Fruit fly (Drosophila melanogaster) whole organism, embryonic: ENCODE measurements around the gene Polr2M.

Experiments
- Bteb2 ChIP-seq: fragments of 200-800 bp; sonication (Bioruptor generic); optimal IDR thresholded peaks from 2 replicates; lab custom pipeline; 2016; ENCODE audit warnings: missing biosample characterization, missing genetic modification characterization
- CG10543 ChIP-seq: fragments of 200-800 bp; sonication (Bioruptor generic); optimal IDR thresholded peaks from 3 replicates; lab custom pipeline; 2017; ENCODE audit warnings: missing biosample characterization, mild to moderate bottlenecking, missing genetic modification characterization, moderate library complexity
- CG11085 ChIP-seq: fragments of 200-800 bp; sonication (Bioruptor generic); IDR thresholded peaks from 2 replicates; pipeline ENCODE4 v1.3.6; 2022; ENCODE audit warnings: missing biosample characterization, missing genetic modification characterization
- CG13287 ChIP-seq: fragments of 200-800 bp; sonication (Bioruptor generic); IDR thresholded peaks from 2 replicates; pipeline ENCODE4 v1.3.6; 2022; ENCODE audit warnings: missing biosample characterization, missing genetic modification characterization; ENCODE audit not compliant: partially characterized antibody
- CG14667 ChIP-seq: fragments of 200-800 bp; sonication (Bioruptor generic); IDR thresholded peaks from 2 replicates; pipeline ENCODE4 v1.3.6; 2022; ENCODE audit warnings: missing biosample characterization, missing genetic modification characterization
- CG15601 ChIP-seq: fragments of 200-800 bp; sonication (Bioruptor generic); optimal IDR thresholded peaks from 3 replicates; lab custom pipeline; 2019; ENCODE audit warnings: missing biosample characterization, mild to moderate bottlenecking, missing genetic modification characterization, moderate library complexity
- CG1647 ChIP-seq: fragments of 200-800 bp; sonication (Bioruptor generic); optimal IDR thresholded peaks from 3 replicates; lab custom pipeline; 2016; ENCODE audit warnings: missing biosample characterization, missing genetic modification characterization
- CG17612 ChIP-seq: fragments of 200-800 bp; sonication (Bioruptor generic); IDR thresholded peaks from 2 replicates; pipeline ENCODE4 v1.3.6; 2022; ENCODE audit warnings: missing biosample characterization, missing genetic modification characterization
- CG17829 ChIP-seq: fragments of 200-800 bp; optimal IDR thresholded peaks from 2 replicates; lab custom pipeline; 2019; ENCODE audit warnings: missing biosample characterization, mild to moderate bottlenecking, missing genetic modification characterization, moderate library complexity
- CG18262 ChIP-seq: fragments of 200-800 bp; optimal IDR thresholded peaks from 3 replicates; lab custom pipeline; 2019; ENCODE audit warnings: missing biosample characterization, mild to moderate bottlenecking, missing genetic modification characterization, moderate library complexity
- CG2116 ChIP-seq: fragments of 200-800 bp; sonication (Bioruptor generic); optimal IDR thresholded peaks from 3 replicates; lab custom pipeline; 2018; ENCODE audit warnings: missing biosample characterization, mild to moderate bottlenecking, missing genetic modification characterization
- CG2120 ChIP-seq: fragments of 200-800 bp; sonication (Bioruptor generic); optimal IDR thresholded peaks from 3 replicates; lab custom pipeline; 2016; ENCODE audit warnings: missing biosample characterization, missing genetic modification characterization
- CG3163 ChIP-seq: fragments of 200-800 bp; sonication (Bioruptor generic); optimal IDR thresholded peaks from 3 replicates; lab custom pipeline; 2016; ENCODE audit warnings: missing biosample characterization, missing genetic modification characterization
- CG32532 ChIP-seq: fragments of 200-800 bp; sonication (Bioruptor generic); IDR thresholded peaks from 2 replicates; pipeline ENCODE4 v1.3.6; 2022; ENCODE audit warnings: missing biosample characterization, missing genetic modification characterization
- CG4707 ChIP-seq: fragments of 200-800 bp; sonication (Bioruptor generic); optimal IDR thresholded peaks from 2 replicates; lab custom pipeline; 2018; ENCODE audit warnings: missing biosample characterization, mild to moderate bottlenecking, missing genetic modification characterization, moderate library complexity
- CG5245 ChIP-seq: fragments of 200-800 bp; sonication (Bioruptor generic); optimal IDR thresholded peaks from 3 replicates; lab custom pipeline; 2016; ENCODE audit warnings: missing biosample characterization, missing genetic modification characterization
- CG6175 ChIP-seq: fragments of 200-800 bp; sonication (Bioruptor generic); IDR thresholded peaks from 3 replicates; pipeline ENCODE4 v1.3.6; 2022; ENCODE audit warnings: missing biosample characterization, missing genetic modification characterization
- CG6654 ChIP-seq: fragments of 200-800 bp; sonication (Bioruptor generic); optimal IDR thresholded peaks from 2 replicates; lab custom pipeline; 2017; ENCODE audit warnings: missing biosample characterization, mild to moderate bottlenecking, missing genetic modification characterization
- CG6765 ChIP-seq: fragments of 200-800 bp; sonication (Bioruptor generic); optimal IDR thresholded peaks from 3 replicates; lab custom pipeline; 2017; ENCODE audit warnings: missing biosample characterization, mild to moderate bottlenecking, missing genetic modification characterization
- CG9876 ChIP-seq: fragments of 200-800 bp; sonication (Bioruptor generic); optimal IDR thresholded peaks from 2 replicates; lab custom pipeline; 2016; ENCODE audit warnings: missing biosample characterization, missing genetic modification characterization
- Dad ChIP-seq: fragments of 200-800 bp; sonication (Bioruptor generic); optimal IDR thresholded peaks from 3 replicates; lab custom pipeline; 2016; ENCODE audit warnings: missing biosample characterization, missing genetic modification characterization
- Dp ChIP-seq: fragments of 200-800 bp; sonication (Bioruptor generic); optimal IDR thresholded peaks from 2 replicates; lab custom pipeline; 2018; ENCODE audit warnings: missing biosample characterization, mild to moderate bottlenecking, missing genetic modification characterization, moderate library complexity
- E2f2 ChIP-seq: fragments of 200-800 bp; sonication (Bioruptor generic); IDR thresholded peaks from 2 replicates; pipeline ENCODE4 v1.3.6; 2022; ENCODE audit warnings: missing biosample characterization, missing genetic modification characterization
- Fer1 ChIP-seq: fragments of 200-800 bp; sonication (Bioruptor generic); optimal IDR thresholded peaks from 2 replicates; lab custom pipeline; 2017; ENCODE audit warnings: missing biosample characterization, mild to moderate bottlenecking, missing genetic modification characterization
- Fer2 ChIP-seq: fragments of 200-800 bp; sonication (Bioruptor generic); optimal IDR thresholded peaks from 2 replicates; lab custom pipeline; 2018; ENCODE audit warnings: missing biosample characterization, mild to moderate bottlenecking, missing genetic modification characterization, moderate library complexity
- Hsf ChIP-seq: fragments of 200-800 bp; sonication (Bioruptor generic); optimal IDR thresholded peaks from 3 replicates; lab custom pipeline; 2016; ENCODE audit warnings: missing biosample characterization, missing genetic modification characterization
- MBD-R2 ChIP-seq: fragments of 200-800 bp; sonication (Bioruptor generic); IDR thresholded peaks from 2 replicates; pipeline ENCODE4 v1.3.6; 2022; ENCODE audit warnings: missing biosample characterization, missing genetic modification characterization
- Mrtf ChIP-seq: fragments of 200-800 bp; sonication (Bioruptor generic); IDR thresholded peaks from 3 replicates; pipeline ENCODE4 v1.3.6; 2022; ENCODE audit warnings: missing biosample characterization, missing genetic modification characterization
- NfI ChIP-seq: fragments of 200-800 bp; sonication (Bioruptor generic); optimal IDR thresholded peaks from 3 replicates; lab custom pipeline; 2018; ENCODE audit warnings: missing biosample characterization, mild to moderate bottlenecking, missing genetic modification characterization, moderate library complexity
- Scr ChIP-seq: fragments of 200-800 bp; sonication (Bioruptor generic); IDR thresholded peaks from 2 replicates; pipeline ENCODE4 v1.3.6; 2022; ENCODE audit warnings: missing biosample characterization, missing genetic modification characterization; ENCODE audit not compliant: partially characterized antibody
- Stat92E ChIP-seq, 3 experiments: fragments of >200 bp in 2 of 3; fragments of 200-800 bp in 1 of 3; sonication (Bioruptor generic) in 1 of 3; optimal IDR thresholded peaks; 2 replicates each; lab custom pipeline; 2017 to 2019; ENCODE audit warnings: missing biosample characterization in 3 of 3, missing genetic modification characterization in 3 of 3, mild to moderate bottlenecking in 1 of 3, moderate library complexity in 1 of 3
- dan ChIP-seq: fragments of 200-800 bp; sonication (Bioruptor generic); IDR thresholded peaks from 2 replicates; pipeline ENCODE4 v1.3.6; 2022; ENCODE audit warnings: missing biosample characterization, missing genetic modification characterization
- ems ChIP-seq: fragments of 200-800 bp; sonication (Bioruptor generic); optimal IDR thresholded peaks from 3 replicates; lab custom pipeline; 2016; ENCODE audit warnings: missing biosample characterization, missing genetic modification characterization
- ewg ChIP-seq: fragments of 200-800 bp; sonication (Bioruptor generic); optimal IDR thresholded peaks from 3 replicates; lab custom pipeline; 2017; ENCODE audit warnings: mild to moderate bottlenecking, missing biosample characterization, missing genetic modification reagents, missing genetic modification characterization
- exex ChIP-seq: fragments of 200-800 bp; sonication (Bioruptor generic); optimal IDR thresholded peaks from 4 replicates; lab custom pipeline; 2018; ENCODE audit warnings: missing biosample characterization, mild to moderate bottlenecking, missing genetic modification characterization, moderate library complexity
- gcm2 ChIP-seq: fragments of 200-800 bp; sonication (Bioruptor generic); optimal IDR thresholded peaks from 2 replicates; lab custom pipeline; 2016; ENCODE audit warnings: missing biosample characterization, missing genetic modification characterization
- gsb-n ChIP-seq: fragments of 200-800 bp; sonication (Bioruptor generic); optimal IDR thresholded peaks from 3 replicates; lab custom pipeline; 2018; ENCODE audit warnings: missing biosample characterization, mild to moderate bottlenecking, missing genetic modification characterization
- hkb ChIP-seq, 2 experiments: fragments of 200-800 bp in 1 of 2; fragments of >200 bp in 1 of 2; sonication (Bioruptor generic) in 1 of 2; IDR thresholded peaks in 1 of 2; optimal IDR thresholded peaks in 1 of 2; 2 replicates each; pipeline versions ENCODE4 v1.3.6 to Lab custom; 2017 to 2022; ENCODE audit warnings: missing biosample characterization in 1 of 2, missing genetic modification characterization in 1 of 2
- nom ChIP-seq: fragments of 200-800 bp; sonication (Bioruptor generic); optimal IDR thresholded peaks from 2 replicates; lab custom pipeline; 2017; ENCODE audit warnings: missing biosample characterization, missing genetic modification characterization, mild to moderate bottlenecking, moderate library complexity, missing genetic modification reagents
- org-1 ChIP-seq: fragments of 200-800 bp; sonication (Bioruptor generic); optimal IDR thresholded peaks from 2 replicates; lab custom pipeline; 2017; ENCODE audit warnings: missing biosample characterization, missing genetic modification characterization
- prd ChIP-seq, 3 experiments: fragments of >200 bp in 2 of 3; fragments of 200-800 bp in 1 of 3; sonication (Bioruptor generic) in 1 of 3; optimal IDR thresholded peaks in 2 of 3; IDR thresholded peaks in 1 of 3; 2 replicates in 2 of 3; 3 replicates in 1 of 3; pipeline versions ENCODE4 v1.3.6 to Lab custom; 2017 to 2022; ENCODE audit warnings: missing biosample characterization in 1 of 3, missing genetic modification characterization in 1 of 3
- pros ChIP-seq: fragments of 200-800 bp; sonication (Bioruptor generic); optimal IDR thresholded peaks from 3 replicates; lab custom pipeline; 2019; ENCODE audit warnings: missing biosample characterization, mild to moderate bottlenecking, missing genetic modification characterization, moderate library complexity
- pzg ChIP-seq: fragments of 200-800 bp; sonication (Bioruptor generic); optimal IDR thresholded peaks from 3 replicates; lab custom pipeline; 2018; ENCODE audit warnings: missing biosample characterization, mild to moderate bottlenecking, missing genetic modification characterization, moderate library complexity
- stc ChIP-seq: fragments of 200-800 bp; sonication (Bioruptor generic); IDR thresholded peaks from 2 replicates; pipeline ENCODE4 v1.3.6; 2022; ENCODE audit warnings: missing biosample characterization, missing genetic modification characterization
- stwl ChIP-seq: fragments of 200-800 bp; sonication (Bioruptor generic); optimal IDR thresholded peaks from 3 replicates; lab custom pipeline; 2018; ENCODE audit warnings: missing biosample characterization, mild to moderate bottlenecking, missing genetic modification characterization, moderate library complexity
- sug ChIP-seq: fragments of 200-800 bp; optimal IDR thresholded peaks from 2 replicates; lab custom pipeline; 2019; ENCODE audit warnings: missing biosample characterization, mild to moderate bottlenecking, missing genetic modification characterization, moderate library complexity
- wdn ChIP-seq: fragments of 200-800 bp; sonication (Bioruptor generic); IDR thresholded peaks from 2 replicates; pipeline ENCODE4 v1.3.6; 2022; ENCODE audit warnings: missing biosample characterization, missing genetic modification characterization
- zfh2 ChIP-seq: fragments of 200-800 bp; sonication (Bioruptor generic); optimal IDR thresholded peaks from 2 replicates; lab custom pipeline; 2016; ENCODE audit warnings: missing biosample characterization, missing genetic modification characterization

Polr2M gene

dm6 chr3R:19180263-19180893 is 48.9 kb upstream of the Polr2M start, which contains the start of the genes CG5555 and myd (continued):
- TF ChIP-seq Bteb2 = peak; percentile 35
- no peak for TF ChIP-seq hkb (optimal IDR thresholded peaks at IDR 0.05; lab: Kevin White, UChicago)
- TF ChIP-seq hkb (GFP tag; IDR thresholded peaks at IDR 0.05; lab: Robert Waterston, UW) = peak; percentile 38; the same call in 1 of the 2 replicates
- TF ChIP-seq gcm2 = no peak
- no peak for TF ChIP-seq pros (GFP tag; lab: Kevin White, UChicago)
- TF ChIP-seq CG3163 (GFP tag; lab: Kevin White, UChicago) = no peak
- TF ChIP-seq Mrtf (GFP tag; lab: Robert Waterston, UW) = no peak
- no peak for TF ChIP-seq Fer2 (tag; lab: Kevin White, UChicago)
- peak; percentile 92 for TF ChIP-seq stwl (tag; lab: Kevin White, UChicago)
- 0 out of 2 replicates have a peak, but pooled peaks have one; percentile 35 for TF ChIP-seq CG11085 (GFP tag; lab: Robert Waterston, UW)
- TF ChIP-seq CG2120 (GFP tag; lab: Kevin White, UChicago) = peak; percentile 76
- no peak for TF ChIP-seq CG17612
- TF ChIP-seq Dp (GFP tag; lab: Kevin White, UChicago) = peak; percentile 80
- peak; percentile 60 for TF ChIP-seq pzg (GFP tag; lab: Kevin White, UChicago)
- TF ChIP-seq Fer1 (GFP tag; lab: Kevin White, UChicago) = peak; percentile 55
- no peak for TF ChIP-seq sug (tag; lab: Kevin White, UChicago)
- peak; percentile 70 for TF ChIP-seq CG32532 (GFP tag; lab: Robert Waterston, UW)
- TF ChIP-seq CG14667 (GFP tag; lab: Robert Waterston, UW) = no peak
- TF ChIP-seq CG17829 (tag; lab: Kevin White, UChicago) = peak; percentile 32
- TF ChIP-seq Stat92E (GFP tag; optimal IDR thresholded peaks at IDR 0.05; lab: Kevin White, UChicago) = peak in 1 of 3 experiments; percentile 22
- TF ChIP-seq org-1 (GFP tag; lab: Kevin White, UChicago) = no peak
- TF ChIP-seq CG13287 (GFP tag; lab: Robert Waterston, UW) = peak; percentile 86
- peak; percentile 86 for TF ChIP-seq E2f2 (GFP tag; lab: Robert Waterston, UW)
- no peak for TF ChIP-seq ewg (GFP tag; lab: Kevin White, UChicago)
- peak; percentile 53; the same call in 1 of the 2 replicates for TF ChIP-seq stc (GFP tag; lab: Robert Waterston, UW)
- TF ChIP-seq CG15601 (tag; lab: Kevin White, UChicago) = no peak
- peak; percentile 52 for TF ChIP-seq MBD-R2 (GFP tag; lab: Robert Waterston, UW)
- TF ChIP-seq zfh2 (GFP tag; lab: Kevin White, UChicago) = peak; percentile 40
- no peak for TF ChIP-seq CG6654
- no peak for TF ChIP-seq CG6175
- no peak for TF ChIP-seq CG5245 (GFP tag; lab: Kevin White, UChicago)
- peak; percentile 32 for TF ChIP-seq Dad (GFP tag; lab: Kevin White, UChicago)
- TF ChIP-seq exex (tag; lab: Kevin White, UChicago) = no peak
- TF ChIP-seq nom (GFP tag; lab: Kevin White, UChicago) = no peak
- TF ChIP-seq wdn (GFP tag; lab: Robert Waterston, UW) = no peak
- TF ChIP-seq Scr (GFP tag; lab: Robert Waterston, UW) = peak; percentile 77
- no peak for TF ChIP-seq CG1647 (GFP tag; lab: Kevin White, UChicago)
- TF ChIP-seq dan (GFP tag; lab: Robert Waterston, UW) = no peak
- TF ChIP-seq CG10543 (GFP tag; lab: Kevin White, UChicago) = peak; percentile 39
- no peak for TF ChIP-seq CG9876 (GFP tag; lab: Kevin White, UChicago)
- TF ChIP-seq NfI (GFP tag; lab: Kevin White, UChicago) = peak; percentile 50
- TF ChIP-seq CG6765 (GFP tag; lab: Kevin White, UChicago) = no peak
- no peak for TF ChIP-seq prd (optimal IDR thresholded peaks at IDR 0.05; lab: Kevin White, UChicago)
- TF ChIP-seq prd (GFP tag; IDR thresholded peaks at IDR 0.05; lab: Robert Waterston, UW) = 0 out of 3 replicates have a peak, but pooled peaks have one; percentile 42
- no peak for TF ChIP-seq ems
- peak; percentile 91 for TF ChIP-seq CG2116
- TF ChIP-seq Hsf (GFP tag; lab: Kevin White, UChicago) = peak; percentile 47
- no peak for TF ChIP-seq gsb-n (tag; lab: Kevin White, UChicago)
- TF ChIP-seq CG18262 (tag; lab: Kevin White, UChicago) = peak; percentile 11
- TF ChIP-seq CG4707 = no peak
